Fruit fly (Drosophila melanogaster): ENCODE measurements around the gene Gr93c.

The Gr93c gene

dm6 chr3R:21864992-21865391 lies 19.9 kb upstream of the Gr93c start, which contains the start of gene lsn (continued):
- peak; percentile 49 for TF ChIP-seq CG2875 (GFP tag; optimal IDR thresholded peaks at IDR 0.05)
- no peak for TF ChIP-seq lmd (GFP tag; IDR thresholded peaks at IDR 0.05)
- TF ChIP-seq CG11695 (GFP tag; IDR thresholded peaks at IDR 0.05) = no peak
- TF ChIP-seq fd96Cb (tag; optimal IDR thresholded peaks at IDR 0.05) = no peak
- TF ChIP-seq Lim3 (GFP tag; IDR thresholded peaks at IDR 0.05) = no peak
- TF ChIP-seq CG3838 (GFP tag; optimal IDR thresholded peaks at IDR 0.05) = peak; percentile 13
- TF ChIP-seq CG4404 (GFP tag; IDR thresholded peaks at IDR 0.05) = no peak
- no peak for TF ChIP-seq CG30431 (GFP tag; optimal IDR thresholded peaks at IDR 0.05)
- peak; percentile 30 for TF ChIP-seq sug (tag; optimal IDR thresholded peaks at IDR 0.05)
- TF ChIP-seq seq (GFP tag; IDR thresholded peaks at IDR 0.05) = no peak
- TF ChIP-seq Side (GFP tag; optimal IDR thresholded peaks at IDR 0.05) = no peak
- TF ChIP-seq CG7556 (GFP tag; optimal IDR thresholded peaks at IDR 0.05) = peak; percentile 17
- no peak for TF ChIP-seq CG7963 (GFP tag; IDR thresholded peaks at IDR 0.05; ENCODE audit: partially characterized antibody)
- no peak for TF ChIP-seq bigmax (GFP tag; optimal IDR thresholded peaks at IDR 0.05)
- TF ChIP-seq Optix (GFP tag; IDR thresholded peaks at IDR 0.05) = no peak
- TF ChIP-seq Bteb2 (GFP tag; optimal IDR thresholded peaks at IDR 0.05) = no peak
- TF ChIP-seq Doc2 (GFP tag; IDR thresholded peaks at IDR 0.05) = no peak
- no peak for TF ChIP-seq ato (GFP tag; IDR thresholded peaks at IDR 0.05; ENCODE audit: partially characterized antibody)
- no peak for TF ChIP-seq CG4282 (GFP tag; optimal IDR thresholded peaks at IDR 0.05)
- TF ChIP-seq Aef1 (GFP tag; IDR thresholded peaks at IDR 0.05) = no peak
- TF ChIP-seq Ravus (GFP tag; IDR thresholded peaks at IDR 0.05) = no peak
- no peak for TF ChIP-seq CG3065 (GFP tag; optimal IDR thresholded peaks at IDR 0.05)
- no peak for TF ChIP-seq cg (GFP tag; optimal IDR thresholded peaks at IDR 0.05)
- TF ChIP-seq CG17328 (GFP tag; IDR thresholded peaks at IDR 0.05) = peak; percentile 18; the same call in 1 of the 2 replicates
- TF ChIP-seq Hr39 (optimal IDR thresholded peaks at IDR 0.05) = no peak
- TF ChIP-seq ac (GFP tag; optimal IDR thresholded peaks at IDR 0.05) = peak; percentile 13
- TF ChIP-seq CG12769 (tag; optimal IDR thresholded peaks at IDR 0.05) = peak; percentile 41
- TF ChIP-seq CG17802 (tag; optimal IDR thresholded peaks at IDR 0.05) = no peak
- no peak for TF ChIP-seq CG2889 (GFP tag; IDR thresholded peaks at IDR 0.05)
- TF ChIP-seq CG7928 (GFP tag; optimal IDR thresholded peaks at IDR 0.05) = no peak
- no peak for TF ChIP-seq CkIIα-i1 (GFP tag; IDR thresholded peaks at IDR 0.05)
- peak; percentile 13 for TF ChIP-seq BEAF-32 (GFP tag; optimal IDR thresholded peaks at IDR 0.05)
- no peak for TF ChIP-seq gro (GFP tag; optimal IDR thresholded peaks at IDR 0.05)
- peak; percentile 51; the same call in 1 of the 2 replicates for TF ChIP-seq CG14014 (GFP tag; IDR thresholded peaks at IDR 0.05)
- no peak for TF ChIP-seq CG7987 (GFP tag; optimal IDR thresholded peaks at IDR 0.05)
- peak; percentile 15 for TF ChIP-seq twi (tag; optimal IDR thresholded peaks at IDR 0.05)
- no peak for TF ChIP-seq ERR (GFP tag; optimal IDR thresholded peaks at IDR 0.05)
- no peak for TF ChIP-seq al (GFP tag; IDR thresholded peaks at IDR 0.05)
- TF ChIP-seq CG17568 (GFP tag; optimal IDR thresholded peaks at IDR 0.05) = peak; percentile 73
- TF ChIP-seq Rfx (GFP tag; IDR thresholded peaks at IDR 0.05) = no peak; the same call in 1 of the 2 replicates
- TF ChIP-seq CG7271 (tag; optimal IDR thresholded peaks at IDR 0.05) = no peak
- peak; percentile 66; the same call in 1 of the 2 replicates for TF ChIP-seq MBD-R2 (GFP tag; IDR thresholded peaks at IDR 0.05)
- TF ChIP-seq sens (GFP tag) = peak; percentile 49
- no peak for TF ChIP-seq usp (GFP tag; optimal IDR thresholded peaks at IDR 0.05)
- no peak for TF ChIP-seq jumu (GFP tag; optimal IDR thresholded peaks at IDR 0.05)
- TF ChIP-seq NC2β (GFP tag; optimal IDR thresholded peaks at IDR 0.05) = no peak
- TF ChIP-seq phol (tag; optimal IDR thresholded peaks at IDR 0.05) = no peak
- no peak for TF ChIP-seq gce (GFP tag; IDR thresholded peaks at IDR 0.05)
- no peak for TF ChIP-seq CG9609 (GFP tag; optimal IDR thresholded peaks at IDR 0.05)
- no peak; the same call in 2 of the 3 replicates for TF ChIP-seq Dbx (GFP tag; IDR thresholded peaks at IDR 0.05)
- TF ChIP-seq bsh (GFP tag; optimal IDR thresholded peaks at IDR 0.05) = peak in 1 of 2 experiments; percentile 72
- TF ChIP-seq CG15479 (GFP tag; optimal IDR thresholded peaks at IDR 0.05) = no peak
- no peak for TF ChIP-seq CG8089 (GFP tag; optimal IDR thresholded peaks at IDR 0.05)

All from whole organism, embryonic.